Worm (Caenorhabditis elegans): ENCODE measurements around the gene kvs-2.

The kvs-2 gene

ce11 chrV:10682122-10682521, 46.3 kb downstream of the kvs-2 start, which contains the start of gene gsp-1:
Gene gsp-1, plus strand, starts transcription at chrV:10682422.
- TF ChIP-seq lin-39 (tag; optimal IDR thresholded peaks at IDR 0.05) (peak; percentile 9), ZK546.5 (tag; optimal IDR thresholded peaks at IDR 0.05) (no peak)

- TF ChIP-seq hmg-11 (tag; optimal IDR thresholded peaks at IDR 0.05) (peak; percentile 23), jun-1 (tag; optimal IDR thresholded peaks at IDR 0.05) (no peak)
Observed at ce11 chrV:10683458-10683857, 47.6 kb downstream of the kvs-2 start.

ce11 chrV:10684748-10685147, 48.9 kb downstream of the kvs-2 start:
- TF ChIP-seq fkh-10 (GFP tag; optimal IDR thresholded peaks at IDR 0.05) (peak; percentile 49), R02D3.7 (tag; optimal IDR thresholded peaks at IDR 0.05) (no peak)

- TF ChIP-seq mdl-1 (tag; optimal IDR thresholded peaks at IDR 0.05) (no peak), pha-4 (tag; optimal IDR thresholded peaks at IDR 0.05) (peak; percentile 64)
Observed at ce11 chrV:10687601-10688000, 51.8 kb downstream of the kvs-2 start, which contains the start of gene F29F11.20. Gene F29F11.20, plus strand, starts transcription at chrV:10687901.

ce11 chrV:10691313-10691712, 55.5 kb downstream of the kvs-2 start:
- TF ChIP-seq tbx-2 (tag; optimal IDR thresholded peaks at IDR 0.05): no peak
- TF ChIP-seq pha-4 (tag; optimal IDR thresholded peaks at IDR 0.05): peak; percentile 68

- TF ChIP-seq fos-1 (tag; optimal IDR thresholded peaks at IDR 0.05): peak; percentile 11
- peak; percentile 99 for TF ChIP-seq elt-2 (tag; optimal IDR thresholded peaks at IDR 0.05)
- no peak for TF ChIP-seq ceh-82 (tag; optimal IDR thresholded peaks at IDR 0.05)
- peak; percentile 81 for TF ChIP-seq pha-4 (tag; optimal IDR thresholded peaks at IDR 0.05)
- no peak for TF ChIP-seq aly-2 (tag; optimal IDR thresholded peaks at IDR 0.05)
- TF ChIP-seq pqm-1 (tag; optimal IDR thresholded peaks at IDR 0.05): peak; percentile 99
- TF ChIP-seq fkh-2 (tag; optimal IDR thresholded peaks at IDR 0.05): no peak
- TF ChIP-seq jun-1 (tag; optimal IDR thresholded peaks at IDR 0.05): peak; percentile 88
Observed at ce11 chrV:10693749-10694148, 57.9 kb downstream of the kvs-2 start.

Data from whole organism, L3 larva.